Worm (Caenorhabditis elegans) whole organism, L4 larva: ENCODE results near the gene nhr-101.
A peak's percentile ranks its signal among the peaks of the same experiment; 100 is the strongest.

Experiments used
- F44E2.7 ChIP-seq: fragments of 200-800 bp; sonication (Bioruptor generic); IDR thresholded peaks from 2 replicates; pipeline ENCODE4 v2.1.2; 2022; ENCODE audit warnings: missing genetic modification characterization, missing compliant biosample characterization
- Y105C5A.15 ChIP-seq: fragments of 200-800 bp; sonication (Bioruptor generic); IDR thresholded peaks from 2 replicates; pipeline ENCODE4 v1.3.6; 2022; ENCODE audit warnings: missing genetic modification characterization, missing compliant biosample characterization
- Y5F2A.4 ChIP-seq: fragments of 200-800 bp; sonication (Bioruptor generic); optimal IDR thresholded peaks from 2 replicates; lab custom pipeline; 2018; ENCODE audit warnings: mild to moderate bottlenecking, missing genetic modification characterization, missing compliant biosample characterization
- aha-1 ChIP-seq: fragments of 150-350 bp; peaks from one replicate; lab custom pipeline; 2014; ENCODE audit warnings: missing biosample characterization, missing genetic modification characterization
- ama-1 ChIP-seq: fragments of 150-350 bp; optimal IDR thresholded peaks from 2 replicates; lab custom pipeline; 2014; ENCODE audit warnings: inconsistent platforms, mixed read lengths
- ceh-20 ChIP-seq: fragments of 200-800 bp; sonication (Bioruptor generic); IDR thresholded peaks from 2 replicates; pipeline ENCODE4 v1.3.6; 2022; ENCODE audit warnings: missing genetic modification reagents, missing genetic modification characterization, missing compliant biosample characterization
- ceh-82 ChIP-seq: sonication (generic microtip); optimal IDR thresholded peaks from 2 replicates; lab custom pipeline; 2017; ENCODE audit warnings: missing biosample characterization, missing genetic modification characterization
- cey-2 ChIP-seq: sonication (generic microtip); optimal IDR thresholded peaks from 3 replicates; lab custom pipeline; 2017; ENCODE audit warnings: missing genetic modification characterization, mild to moderate bottlenecking, missing compliant biosample characterization, antibody characterized with exemption, borderline replicate concordance; ENCODE audit not compliant: insufficient read depth
- daf-16 ChIP-seq, 3 experiments: sonication (generic microtip); optimal IDR thresholded peaks; 2 replicates each; lab custom pipeline; 2016 to 2017; ENCODE audit warnings: missing genetic modification characterization in 3 of 3, missing genetic modification reagents in 3 of 3, mild to moderate bottlenecking in 2 of 3, missing compliant biosample characterization in 2 of 3, missing biosample characterization in 1 of 3, moderate library complexity in 1 of 3
- daf-19 ChIP-seq: fragments of 200-800 bp; sonication (Bioruptor generic); conservative IDR thresholded peaks from 2 replicates; pipeline ENCODE4 v1.3.6; 2022; ENCODE audit warnings: missing genetic modification characterization, missing compliant biosample characterization
- dmd-6 ChIP-seq: fragments of 200-800 bp; sonication (Bioruptor generic); IDR thresholded peaks from 2 replicates; pipeline ENCODE4 v1.3.6; 2022; ENCODE audit warnings: missing genetic modification reagents, missing genetic modification characterization, missing compliant biosample characterization
- dmd-8 ChIP-seq: fragments of 200-800 bp; sonication (Bioruptor generic); IDR thresholded peaks from 2 replicates; pipeline ENCODE4 v1.3.6; 2022; ENCODE audit warnings: missing genetic modification characterization, missing compliant biosample characterization
- duxl-1 ChIP-seq: sonication (generic microtip); optimal IDR thresholded peaks from 2 replicates; lab custom pipeline; 2016; ENCODE audit warnings: mild to moderate bottlenecking, missing genetic modification characterization, moderate library complexity, missing compliant biosample characterization; ENCODE audit not compliant: poor library complexity
- dve-1 ChIP-seq: sonication (generic microtip); optimal IDR thresholded peaks from 2 replicates; lab custom pipeline; 2017; ENCODE audit warnings: antibody characterized with exemption, mild to moderate bottlenecking, missing genetic modification characterization, missing compliant biosample characterization; ENCODE audit not compliant: insufficient read depth
- egl-43 ChIP-seq: fragments of 200-800 bp; sonication (Bioruptor generic); IDR thresholded peaks from 2 replicates; pipeline ENCODE4 v1.3.6; 2022; ENCODE audit warnings: missing genetic modification reagents, missing genetic modification characterization, missing compliant biosample characterization
- hmg-1.1 ChIP-seq: fragments of 200-800 bp; sonication (Bioruptor generic); IDR thresholded peaks from 2 replicates; pipeline ENCODE4 v1.3.6; 2022; ENCODE audit warnings: missing genetic modification reagents, missing genetic modification characterization, missing compliant biosample characterization
- jun-1 ChIP-seq: fragments of 150-350 bp; optimal IDR thresholded peaks from 2 replicates; lab custom pipeline; 2014; ENCODE audit warnings: missing biosample characterization, missing genetic modification reagents, missing genetic modification characterization
- lin-15B ChIP-seq: fragments of 150-350 bp; sonication (generic microtip); optimal IDR thresholded peaks from 3 replicates; lab custom pipeline; 2014; ENCODE audit warnings: missing biosample characterization, missing genetic modification characterization
- lsy-2 ChIP-seq, 2 experiments: fragments of 150-350 bp in 1 of 2; sonication (generic microtip) in 1 of 2; optimal IDR thresholded peaks; 2 replicates each; lab custom pipeline; 2014 to 2017; ENCODE audit warnings: missing biosample characterization in 2 of 2, missing genetic modification characterization in 2 of 2
- madf-5 ChIP-seq, 2 experiments: fragments of 200-800 bp; sonication (Bioruptor generic); IDR thresholded peaks; 2 replicates each; pipeline ENCODE4 v1.3.6; 2022; ENCODE audit warnings: missing compliant biosample characterization in 2 of 2, missing genetic modification characterization in 2 of 2
- mep-1 ChIP-seq: fragments of 150-350 bp; sonication (generic microtip); optimal IDR thresholded peaks from 3 replicates; lab custom pipeline; 2014; ENCODE audit warnings: missing biosample characterization, missing genetic modification characterization
- mes-2 ChIP-seq: sonication (generic microtip); optimal IDR thresholded peaks from 2 replicates; lab custom pipeline; 2016; ENCODE audit warnings: missing genotype, mild to moderate bottlenecking, missing genetic modification characterization, missing compliant biosample characterization; ENCODE audit not compliant: poor library complexity, severe bottlenecking
- mxl-2 ChIP-seq: fragments of 200-800 bp; sonication (Bioruptor generic); conservative IDR thresholded peaks from 2 replicates; pipeline ENCODE4 v1.3.6; 2022; ENCODE audit warnings: missing genetic modification reagents, missing genetic modification characterization, missing compliant biosample characterization
- nhr-102 ChIP-seq: sonication (generic microtip); optimal IDR thresholded peaks from 2 replicates; lab custom pipeline; 2016; ENCODE audit warnings: mild to moderate bottlenecking, missing genetic modification characterization, moderate library complexity, missing compliant biosample characterization
- nhr-111 ChIP-seq: fragments of 200-800 bp; sonication (Bioruptor generic); optimal IDR thresholded peaks from 2 replicates; lab custom pipeline; 2018; ENCODE audit warnings: mild to moderate bottlenecking, missing genetic modification characterization, missing compliant biosample characterization
- nhr-28 ChIP-seq: fragments of 150-350 bp; optimal IDR thresholded peaks from 2 replicates; lab custom pipeline; 2014; ENCODE audit warnings: missing biosample characterization, missing genetic modification characterization
- nhr-41 ChIP-seq: fragments of 200-800 bp; sonication (Bioruptor generic); IDR thresholded peaks from 2 replicates; pipeline ENCODE4 v1.3.6; 2022; ENCODE audit warnings: missing genetic modification reagents, missing genetic modification characterization, missing compliant biosample characterization
- nhr-42 ChIP-seq: fragments of 200-800 bp; sonication (Bioruptor generic); IDR thresholded peaks from 2 replicates; pipeline ENCODE4 v1.3.6; 2022; ENCODE audit warnings: missing genetic modification characterization, missing compliant biosample characterization
- pqm-1 ChIP-seq: sonication (generic microtip); optimal IDR thresholded peaks from 2 replicates; lab custom pipeline; 2017; ENCODE audit warnings: missing biosample characterization, missing genetic modification characterization
- spr-3 ChIP-seq: fragments of 200-800 bp; sonication (Bioruptor generic); optimal IDR thresholded peaks from 2 replicates; lab custom pipeline; 2018; ENCODE audit warnings: mild to moderate bottlenecking, missing genetic modification characterization, missing compliant biosample characterization
- tra-1 ChIP-seq: fragments of 200-800 bp; sonication (Bioruptor generic); IDR thresholded peaks from 2 replicates; pipeline ENCODE4 v1.3.6; 2022; ENCODE audit warnings: missing genetic modification reagents, missing genetic modification characterization, missing compliant biosample characterization
- unc-130 ChIP-seq: sonication (generic microtip); optimal IDR thresholded peaks from 2 replicates; lab custom pipeline; 2016; ENCODE audit warnings: missing genetic modification reagents, missing genetic modification characterization, missing compliant biosample characterization
- unc-39 ChIP-seq: sonication (generic microtip); optimal IDR thresholded peaks from 2 replicates; lab custom pipeline; 2017; ENCODE audit warnings: missing biosample characterization, missing genetic modification characterization
- unc-62 ChIP-seq, 3 experiments: fragments of 150-350 bp in 1 of 3; sonication (generic microtip); optimal IDR thresholded peaks in 2 of 3; peaks in 1 of 3; 1 replicate in 1 of 3; 2 replicates in 2 of 3; lab custom pipeline; 2014 to 2017; ENCODE audit warnings: missing biosample characterization in 3 of 3, missing genetic modification characterization in 3 of 3, missing genetic modification reagents in 3 of 3, missing genotype in 1 of 3
- zip-11 ChIP-seq: fragments of 200-800 bp; sonication (Bioruptor generic); IDR thresholded peaks from 2 replicates; pipeline ENCODE4 v1.3.6; 2022; ENCODE audit warnings: missing genetic modification characterization, missing compliant biosample characterization

The nhr-101 gene

ce11 chrV:11604484-11604883 is 34.2 kb downstream of the nhr-101 start, which contains the start of gene dhs-20:
dhs-20 (minus strand) TSS chrV:11604563.
- TF ChIP-seq nhr-111 (GFP tag; lab: Kevin White, UChicago) = no peak
- TF ChIP-seq egl-43 (GFP tag; lab: Robert Waterston, UW) = no peak
- TF ChIP-seq nhr-102 (tag; lab: Kevin White, UChicago) = no peak
- TF ChIP-seq lsy-2 (tag; optimal IDR thresholded peaks at IDR 0.05; lab: Kevin White, UChicago) = no peak
- no peak for TF ChIP-seq mxl-2 (GFP tag; lab: Robert Waterston, UW)
- TF ChIP-seq tra-1 (GFP tag; lab: Robert Waterston, UW) = no peak
- no peak for TF ChIP-seq dmd-8 (GFP tag; lab: Robert Waterston, UW)
- TF ChIP-seq F44E2.7 = no peak
- TF ChIP-seq pqm-1 (tag; lab: Kevin White, UChicago) = peak; percentile 14
- TF ChIP-seq aha-1 (tag; lab: Kevin White, UChicago) = peak; percentile 35
- TF ChIP-seq nhr-28 (tag; lab: Kevin White, UChicago) = peak; percentile 60
- TF ChIP-seq ceh-82 (tag; lab: Kevin White, UChicago) = no peak
- no peak for TF ChIP-seq unc-39 (tag; lab: Kevin White, UChicago)
- TF ChIP-seq spr-3 (GFP tag; lab: Kevin White, UChicago) = no peak
- peak; percentile 41 for TF ChIP-seq dve-1 (tag; lab: Kevin White, UChicago)
- TF ChIP-seq madf-5 (GFP tag; IDR thresholded peaks at IDR 0.05; lab: Robert Waterston, UW) = no peak
- TF ChIP-seq lin-15B (tag; lab: Kevin White, UChicago) = no peak
- no peak for TF ChIP-seq daf-16 (GFP tag; optimal IDR thresholded peaks at IDR 0.05; lab: Kevin White, UChicago)
- peak; percentile 86 for TF ChIP-seq daf-16 (tag; optimal IDR thresholded peaks at IDR 0.05; lab: Kevin White, UChicago)
- TF ChIP-seq dmd-6 = peak; percentile 23; the same call in 1 of the 2 replicates
- TF ChIP-seq hmg-1.1 (GFP tag; lab: Robert Waterston, UW) = no peak
- TF ChIP-seq cey-2 (tag; lab: Kevin White, UChicago) = no peak
- no peak for TF ChIP-seq zip-11

ce11 chrV:11605227-11605626 is 35.0 kb downstream of the nhr-101 start:
- no peak for TF ChIP-seq ceh-20 (GFP tag; lab: Robert Waterston, UW)
- TF ChIP-seq lsy-2 (tag; optimal IDR thresholded peaks at IDR 0.05; lab: Kevin White, UChicago) = no peak

ce11 chrV:11606424-11606823 is 36.1 kb downstream of the nhr-101 start, which contains the start of gene idpp-16:
idpp-16 (minus strand) TSS chrV:11606524.
- no peak for TF ChIP-seq nhr-41
- no peak for TF ChIP-seq Y105C5A.15
- TF ChIP-seq ceh-82 (tag; lab: Kevin White, UChicago) = no peak
- no peak for TF ChIP-seq unc-130 (GFP tag; lab: Kevin White, UChicago)
- TF ChIP-seq duxl-1 = no peak
- TF ChIP-seq jun-1 = no peak

- no peak for TF ChIP-seq jun-1
- no peak for TF ChIP-seq mes-2 (tag; lab: Kevin White, UChicago)
- no peak for TF ChIP-seq mep-1
- TF ChIP-seq nhr-42 = no peak
- TF ChIP-seq egl-43 (GFP tag; lab: Robert Waterston, UW) = no peak
- no peak for TF ChIP-seq ama-1 (lab: Kevin White, UChicago)
- no peak for TF ChIP-seq Y5F2A.4 (GFP tag; lab: Kevin White, UChicago)
- no peak for TF ChIP-seq mxl-2 (GFP tag; lab: Robert Waterston, UW)
- no peak for TF ChIP-seq unc-62 (GFP tag; optimal IDR thresholded peaks at IDR 0.05 in 1 of 2; lab: Kevin White, UChicago)
- no peak for TF ChIP-seq unc-62 (tag; optimal IDR thresholded peaks at IDR 0.05; lab: Kevin White, UChicago)
- no peak for TF ChIP-seq daf-19 (GFP tag; lab: Robert Waterston, UW)
Observed at ce11 chrV:11610049-11610448, 39.8 kb downstream of the nhr-101 start, which contains the start of gene piit-1. piit-1 (minus strand) TSS chrV:11610149.
